Worm (Caenorhabditis elegans) whole organism, L2 larva: ENCODE results near the gene T14G12.11.

Experiments
- dmd-4 ChIP-seq: sonication (generic microtip); optimal IDR thresholded peaks from 2 replicates; lab custom pipeline; 2017; ENCODE audit warnings: missing biosample characterization, missing genetic modification characterization
- nhr-25 ChIP-seq: fragments of 150-350 bp; sonication (generic microtip); optimal IDR thresholded peaks from 3 replicates; lab custom pipeline; 2014; ENCODE audit warnings: missing biosample characterization, missing genetic modification characterization

DNA sequence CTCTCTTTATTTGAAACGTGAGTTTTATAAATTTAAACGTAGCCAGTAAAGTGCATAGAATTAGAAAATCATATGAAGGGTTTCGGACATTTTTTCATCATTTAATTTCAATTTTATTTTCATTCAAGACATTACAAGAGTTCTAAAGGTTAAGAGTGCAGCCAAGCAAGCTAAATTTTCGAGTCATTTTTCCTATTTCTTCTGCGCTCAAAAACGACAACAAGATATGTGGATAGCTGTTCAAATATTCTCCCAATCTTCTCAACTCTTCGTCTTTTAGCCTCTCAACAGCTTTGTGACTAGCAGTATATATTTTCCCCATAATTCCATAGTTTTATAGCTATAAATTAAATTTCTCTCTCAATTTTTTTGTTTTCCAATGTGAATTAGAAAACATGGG is 21.3 kb upstream of the T14G12.11 start:
- no peak for TF ChIP-seq nhr-25 (tag; lab: Kevin White, UChicago)
- no peak for TF ChIP-seq dmd-4 (tag; lab: Kevin White, UChicago)
